Fruit fly (Drosophila melanogaster) whole organism, prepupa: ENCODE results near the gene CG3407.

ENCODE experiments used
- Blimp-1 ChIP-seq: fragments of 200-800 bp; sonication (Bioruptor generic); optimal IDR thresholded peaks from 3 replicates; lab custom pipeline; 2017; ENCODE audit warnings: missing biosample characterization, missing genetic modification characterization, mild to moderate bottlenecking, moderate library complexity, missing genetic modification reagents
- CG10669 ChIP-seq: fragments of 200-800 bp; sonication (Bioruptor generic); optimal IDR thresholded peaks from 3 replicates; lab custom pipeline; 2018; ENCODE audit warnings: missing biosample characterization, mild to moderate bottlenecking, missing genetic modification characterization, moderate library complexity
- CG11294 ChIP-seq: fragments of 200-800 bp; sonication (Bioruptor generic); IDR thresholded peaks from 2 replicates; pipeline ENCODE4 v1.3.6; 2022; ENCODE audit warnings: missing biosample characterization, missing genetic modification characterization
- CG11902 ChIP-seq: fragments of 200-800 bp; sonication (Bioruptor generic); optimal IDR thresholded peaks from 3 replicates; lab custom pipeline; 2016; ENCODE audit warnings: missing biosample characterization, missing genetic modification characterization
- CG3032 ChIP-seq: fragments of 200-800 bp; optimal IDR thresholded peaks from 2 replicates; lab custom pipeline; 2019; ENCODE audit warnings: missing biosample characterization, mild to moderate bottlenecking, missing genetic modification characterization, moderate library complexity
- CG3919 ChIP-seq: fragments of 200-800 bp; sonication (Bioruptor generic); optimal IDR thresholded peaks from 3 replicates; lab custom pipeline; 2016; ENCODE audit warnings: missing biosample characterization, missing genetic modification characterization
- CG6163 ChIP-seq: fragments of 200-800 bp; sonication (Bioruptor generic); IDR thresholded peaks from 3 replicates; pipeline ENCODE4 v1.3.6; 2022; ENCODE audit warnings: missing biosample characterization, missing genetic modification characterization
- CG6854 ChIP-seq: fragments of 200-800 bp; sonication (Bioruptor generic); optimal IDR thresholded peaks from 2 replicates; lab custom pipeline; 2017; ENCODE audit warnings: missing biosample characterization, mild to moderate bottlenecking, missing genetic modification characterization
- CG7368 ChIP-seq: fragments of 200-800 bp; sonication (Bioruptor generic); optimal IDR thresholded peaks from 3 replicates; lab custom pipeline; 2016; ENCODE audit warnings: missing biosample characterization, missing genetic modification characterization
- CG8119 ChIP-seq: fragments of 200-800 bp; sonication (Bioruptor generic); IDR thresholded peaks from 3 replicates; pipeline ENCODE4 v1.3.6; 2022; ENCODE audit warnings: missing biosample characterization, missing genetic modification characterization
- CG8319 ChIP-seq: fragments of 200-800 bp; sonication (Bioruptor generic); optimal IDR thresholded peaks from 3 replicates; lab custom pipeline; 2016; ENCODE audit warnings: missing biosample characterization, missing genetic modification characterization
- Eip75B ChIP-seq: fragments of 200-800 bp; sonication (Bioruptor generic); optimal IDR thresholded peaks from 3 replicates; lab custom pipeline; 2016; ENCODE audit warnings: missing biosample characterization, missing genetic modification characterization
- Eip78C ChIP-seq: fragments of 200-800 bp; sonication (Bioruptor generic); peaks from one replicate; lab custom pipeline; 2016; ENCODE audit warnings: missing biosample characterization, missing genetic modification characterization
- Ets21C ChIP-seq: fragments of 200-800 bp; sonication (Bioruptor generic); optimal IDR thresholded peaks from 3 replicates; lab custom pipeline; 2016; ENCODE audit warnings: missing biosample characterization, missing genetic modification characterization
- Gug ChIP-seq: fragments of 200-800 bp; sonication (Bioruptor generic); IDR thresholded peaks from 2 replicates; pipeline ENCODE4 v1.3.6; 2022; ENCODE audit warnings: missing biosample characterization, missing genetic modification characterization
- Hr4 ChIP-seq: fragments of 200-800 bp; sonication (Bioruptor generic); optimal IDR thresholded peaks from 3 replicates; lab custom pipeline; 2016; ENCODE audit warnings: missing biosample characterization, missing genetic modification characterization
- Met ChIP-seq: fragments of 200-800 bp; sonication (Bioruptor generic); optimal IDR thresholded peaks from 3 replicates; lab custom pipeline; 2016; ENCODE audit warnings: missing biosample characterization, missing genetic modification characterization
- Sox14 ChIP-seq: fragments of 200-800 bp; sonication (Bioruptor generic); optimal IDR thresholded peaks from 3 replicates; lab custom pipeline; 2016; ENCODE audit warnings: missing biosample characterization, missing genetic modification characterization
- Sox15 ChIP-seq: fragments of 200-800 bp; sonication (Bioruptor generic); optimal IDR thresholded peaks from 3 replicates; lab custom pipeline; 2016; ENCODE audit warnings: missing biosample characterization, missing genetic modification characterization
- acj6 ChIP-seq: fragments of 200-800 bp; sonication (Bioruptor generic); optimal IDR thresholded peaks from 3 replicates; lab custom pipeline; 2016; ENCODE audit warnings: missing biosample characterization, missing genetic modification characterization
- dsx ChIP-seq: fragments of 200-800 bp; optimal IDR thresholded peaks from 3 replicates; lab custom pipeline; 2019; ENCODE audit warnings: missing biosample characterization, mild to moderate bottlenecking, missing genetic modification characterization, moderate library complexity; ENCODE audit not compliant: poor library complexity, severe bottlenecking
- eg ChIP-seq: fragments of 200-800 bp; sonication (Bioruptor generic); IDR thresholded peaks from 3 replicates; pipeline ENCODE4 v1.3.6; 2022; ENCODE audit warnings: missing biosample characterization, missing genetic modification characterization
- esn ChIP-seq: fragments of 200-800 bp; sonication (Bioruptor generic); optimal IDR thresholded peaks from 2 replicates; lab custom pipeline; 2016; ENCODE audit warnings: missing biosample characterization, mild to moderate bottlenecking, missing genetic modification characterization, moderate library complexity
- fd59A ChIP-seq: fragments of 200-800 bp; sonication (Bioruptor generic); optimal IDR thresholded peaks from 2 replicates; lab custom pipeline; 2017; ENCODE audit warnings: missing biosample characterization, mild to moderate bottlenecking, missing genetic modification characterization, missing genetic modification reagents
- fkh ChIP-seq: fragments of 200-800 bp; sonication (Bioruptor generic); optimal IDR thresholded peaks from 3 replicates; lab custom pipeline; 2017; ENCODE audit warnings: missing biosample characterization, mild to moderate bottlenecking, missing genetic modification characterization, moderate library complexity
- salr ChIP-seq, 2 experiments: fragments of 200-800 bp; sonication (Bioruptor generic); optimal IDR thresholded peaks; 3 replicates each; lab custom pipeline; 2016 to 2018; ENCODE audit warnings: missing biosample characterization in 2 of 2, missing genetic modification characterization in 2 of 2, mild to moderate bottlenecking in 1 of 2
- spab ChIP-seq: fragments of 200-800 bp; sonication (Bioruptor generic); optimal IDR thresholded peaks from 2 replicates; lab custom pipeline; 2017; ENCODE audit warnings: missing biosample characterization, mild to moderate bottlenecking, missing genetic modification characterization, missing genetic modification reagents
- ss ChIP-seq, 2 experiments: fragments of 200-800 bp; sonication (Bioruptor generic); optimal IDR thresholded peaks; 2 replicates in 1 of 2; 3 replicates in 1 of 2; lab custom pipeline; 2017 to 2018; ENCODE audit warnings: mild to moderate bottlenecking in 2 of 2, missing biosample characterization in 2 of 2, missing genetic modification characterization in 2 of 2, moderate library complexity in 1 of 2
- svp ChIP-seq: fragments of 200-800 bp; sonication (Bioruptor generic); peaks from one replicate; lab custom pipeline; 2016; ENCODE audit warnings: missing biosample characterization, missing genetic modification characterization
- topi ChIP-seq: fragments of 200-800 bp; sonication (Bioruptor generic); optimal IDR thresholded peaks from 3 replicates; lab custom pipeline; 2016; ENCODE audit warnings: missing biosample characterization, missing genetic modification characterization
- vri ChIP-seq: fragments of 200-800 bp; sonication (Bioruptor generic); optimal IDR thresholded peaks from 3 replicates; lab custom pipeline; 2016; ENCODE audit warnings: missing biosample characterization, mild to moderate bottlenecking, missing genetic modification characterization

The CG3407 gene

dm6 chr2L:3832249-3832675, 19.1 kb upstream of the CG3407 start (continued):
- TF ChIP-seq CG8119 (0 out of 3 replicates have a peak, but pooled peaks have one; percentile 27), CG10669 (GFP tag; lab: Kevin White, UChicago) (peak; percentile 64), spab (GFP tag; lab: Kevin White, UChicago) (peak; percentile 57), Eip75B (GFP tag; lab: Kevin White, UChicago) (peak; percentile 54), CG6854 (GFP tag; lab: Kevin White, UChicago) (no peak), CG3919 (GFP tag; lab: Kevin White, UChicago) (peak; percentile 78), Sox14 (GFP tag; lab: Kevin White, UChicago) (peak; percentile 51), vri (GFP tag; lab: Kevin White, UChicago) (peak; percentile 62), Eip78C (GFP tag; lab: Kevin White, UChicago) (peak; percentile 88), esn (GFP tag; lab: Kevin White, UChicago) (peak; percentile 66), topi (GFP tag; lab: Kevin White, UChicago) (peak; percentile 72), CG11294 (GFP tag; lab: Robert Waterston, UW) (no peak), Gug (GFP tag; lab: Robert Waterston, UW) (peak; percentile 57; the same call in 1 of the 2 replicates), Blimp-1 (no peak), Ets21C (peak; percentile 48), Met (GFP tag; lab: Kevin White, UChicago) (peak; percentile 73), dsx (GFP tag; lab: Kevin White, UChicago) (peak; percentile 55), CG11902 (GFP tag; lab: Kevin White, UChicago) (peak; percentile 39)

DNA sequence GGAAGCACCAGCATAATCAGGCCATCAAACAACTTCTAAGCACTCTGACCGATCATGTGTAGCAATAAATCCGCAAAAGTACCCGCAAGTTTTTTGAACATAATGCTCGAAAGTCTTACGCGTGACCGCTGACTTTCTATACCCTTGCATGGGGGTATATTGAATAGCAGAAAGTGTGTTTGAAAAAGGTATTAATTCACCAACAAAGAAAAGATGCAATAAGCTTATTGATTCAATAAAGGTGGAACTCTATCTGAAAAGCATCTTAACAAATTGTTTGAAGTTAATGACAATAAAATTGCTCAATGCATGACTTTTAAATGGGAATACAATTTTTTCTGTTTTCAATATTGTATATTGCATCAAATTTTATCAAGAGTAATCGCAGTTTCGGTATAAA, 18.5 kb upstream of the CG3407 start:
- TF ChIP-seq CG3032: no peak

- TF ChIP-seq fd59A (GFP tag; lab: Kevin White, UChicago): no peak
- no peak for TF ChIP-seq acj6 (GFP tag; lab: Kevin White, UChicago)
Measured at dm6 chr2L:3829220-3829619, 16.0 kb upstream of the CG3407 start.

DNA sequence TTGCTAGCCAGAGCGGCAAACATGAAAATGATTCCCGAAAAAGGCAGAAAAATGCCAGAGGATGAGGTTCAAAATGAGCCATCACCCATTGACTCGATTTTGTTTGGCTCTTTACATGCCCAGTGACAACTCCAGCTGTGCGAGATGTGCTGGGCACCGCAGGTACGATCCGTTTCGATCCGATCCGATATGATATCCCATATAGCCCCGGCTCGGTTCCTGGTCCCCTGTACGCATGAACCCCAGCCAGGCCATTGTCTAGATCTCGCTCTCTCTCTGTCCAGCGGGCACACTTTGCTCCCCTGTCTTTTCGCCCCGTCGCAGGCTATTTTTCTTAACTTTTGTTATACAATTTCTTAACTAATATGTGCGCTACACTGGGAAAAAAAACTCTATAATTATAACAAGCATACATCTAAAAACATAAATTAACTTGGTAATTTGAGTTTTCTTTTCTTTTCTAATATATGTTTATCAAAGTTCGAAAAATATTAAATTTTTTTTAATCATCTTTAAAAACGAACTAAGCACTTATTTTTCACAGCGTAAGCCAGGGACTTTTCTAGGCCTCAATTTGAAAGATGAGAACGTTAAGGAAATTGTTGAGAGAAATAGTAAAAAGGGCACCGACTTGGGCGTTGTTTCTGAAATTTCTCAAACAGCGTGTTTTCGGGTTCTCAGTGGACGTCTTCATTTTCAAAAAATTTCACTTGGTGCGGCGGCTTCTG, 14.4 kb upstream of the CG3407 start:
- TF ChIP-seq topi (GFP tag; lab: Kevin White, UChicago): no peak
- no peak for TF ChIP-seq Eip78C (GFP tag; lab: Kevin White, UChicago)
- no peak for TF ChIP-seq acj6 (GFP tag; lab: Kevin White, UChicago)
- TF ChIP-seq svp (GFP tag; lab: Kevin White, UChicago): no peak
- TF ChIP-seq CG7368 (GFP tag; lab: Kevin White, UChicago): no peak
- TF ChIP-seq Hr4 (GFP tag; lab: Kevin White, UChicago): no peak
- no peak for TF ChIP-seq Sox14 (GFP tag; lab: Kevin White, UChicago)
- TF ChIP-seq Sox15: no peak
- TF ChIP-seq salr (GFP tag; optimal IDR thresholded peaks at IDR 0.05; lab: Kevin White, UChicago): no peak
- TF ChIP-seq fkh (GFP tag; lab: Kevin White, UChicago): no peak
- no peak for TF ChIP-seq CG10669 (GFP tag; lab: Kevin White, UChicago)
- TF ChIP-seq dsx (GFP tag; lab: Kevin White, UChicago): no peak
- no peak for TF ChIP-seq Gug (GFP tag; lab: Robert Waterston, UW)
- TF ChIP-seq CG8319 (GFP tag; lab: Kevin White, UChicago): no peak

DNA sequence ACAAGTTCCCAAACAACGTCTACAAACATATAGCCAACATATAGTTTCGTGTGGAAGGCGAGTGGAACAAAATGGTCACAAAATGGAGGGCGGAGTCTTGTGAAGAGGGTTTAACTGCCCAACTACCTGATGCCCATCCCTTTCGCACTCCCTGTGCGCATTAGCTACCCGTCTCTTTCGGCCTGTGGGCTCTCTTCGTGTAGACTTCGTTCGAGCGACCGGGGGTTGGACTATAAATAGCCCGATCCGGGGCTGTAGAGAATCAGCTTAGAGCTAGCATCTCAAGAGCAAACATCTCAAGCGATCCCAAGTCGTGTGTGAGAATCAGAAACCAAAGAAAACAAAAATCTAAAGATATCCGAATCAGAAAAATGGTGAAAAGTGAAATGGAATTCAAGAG, 12.2 kb upstream of the CG3407 start, which contains the start of gene slp1:
Gene slp1 (plus strand): TSS at position 263 of the 400 bp plus-strand sequence.
- no peak for TF ChIP-seq svp (GFP tag; lab: Kevin White, UChicago)
- TF ChIP-seq ss (GFP tag; optimal IDR thresholded peaks at IDR 0.05; lab: Kevin White, UChicago): peak in 1 of 2 experiments; percentile 12
- 0 out of 3 replicates have a peak, but pooled peaks have one; percentile 20 for TF ChIP-seq CG6163 (GFP tag; lab: Robert Waterston, UW)
- no peak for TF ChIP-seq eg
- TF ChIP-seq fkh (GFP tag; lab: Kevin White, UChicago): peak; percentile 1
